Fruit fly (Drosophila melanogaster): ENCODE results near the gene CG10973.

Gene CG10973

dm6 chr3L:12741608-12742007 is 13.0 kb downstream of the CG10973 start, which contains the start of gene CG32112 (continued):
- TF ChIP-seq corto (GFP tag; optimal IDR thresholded peaks at IDR 0.05) (no peak), CG7357 (GFP tag; IDR thresholded peaks at IDR 0.05) (no peak), Atf6 (GFP tag; IDR thresholded peaks at IDR 0.05) (no peak), Opbp (GFP tag; IDR thresholded peaks at IDR 0.05; ENCODE audit: partially characterized antibody) (peak; percentile 58; the same call in 1 of the 3 replicates), rib (GFP tag; IDR thresholded peaks at IDR 0.05) (no peak), CG18476 (GFP tag; optimal IDR thresholded peaks at IDR 0.05) (no peak), Xrp1 (GFP tag; IDR thresholded peaks at IDR 0.05) (peak; percentile 11; the same call in 1 of the 2 replicates), slbo (GFP tag; IDR thresholded peaks at IDR 0.05) (no peak), sqz (GFP tag; optimal IDR thresholded peaks at IDR 0.05) (no peak), CG18764 (GFP tag; optimal IDR thresholded peaks at IDR 0.05) (peak; percentile 36), nau (GFP tag; optimal IDR thresholded peaks at IDR 0.05) (no peak), gt (GFP tag; IDR thresholded peaks at IDR 0.05) (no peak), wdn (GFP tag; IDR thresholded peaks at IDR 0.05) (no peak), Scr (GFP tag; IDR thresholded peaks at IDR 0.05; ENCODE audit: partially characterized antibody) (peak; percentile 82), ab (GFP tag; optimal IDR thresholded peaks at IDR 0.05) (no peak), nerfin-1 (tag; optimal IDR thresholded peaks at IDR 0.05) (no peak), so (GFP tag; IDR thresholded peaks at IDR 0.05) (no peak), Drgx (GFP tag; IDR thresholded peaks at IDR 0.05) (no peak), ATbp (GFP tag; optimal IDR thresholded peaks at IDR 0.05) (no peak), Hr3 (GFP tag; optimal IDR thresholded peaks at IDR 0.05) (no peak), fd64A (GFP tag; optimal IDR thresholded peaks at IDR 0.05) (no peak), CG15514 (GFP tag; optimal IDR thresholded peaks at IDR 0.05) (no peak), CG8359 (GFP tag; optimal IDR thresholded peaks at IDR 0.05; ENCODE audit: borderline replicate concordance) (no peak), Eip74EF (GFP tag; optimal IDR thresholded peaks at IDR 0.05) (no peak), CG5245 (GFP tag; optimal IDR thresholded peaks at IDR 0.05) (no peak), Lhr (GFP tag; optimal IDR thresholded peaks at IDR 0.05) (no peak), en (GFP tag; optimal IDR thresholded peaks at IDR 0.05) (no peak), Dip2 (GFP tag; IDR thresholded peaks at IDR 0.05) (no peak), bab2 (GFP tag; optimal IDR thresholded peaks at IDR 0.05) (no peak), Sry-δ (GFP tag; optimal IDR thresholded peaks at IDR 0.05) (peak; percentile 89), CG9609 (GFP tag; optimal IDR thresholded peaks at IDR 0.05) (no peak), CG17568 (GFP tag; optimal IDR thresholded peaks at IDR 0.05) (no peak), Antp (GFP tag; optimal IDR thresholded peaks at IDR 0.05) (no peak), grau (tag; optimal IDR thresholded peaks at IDR 0.05) (no peak), ttk (GFP tag; IDR thresholded peaks at IDR 0.05) (no peak), CG18619 (GFP tag; optimal IDR thresholded peaks at IDR 0.05) (no peak), CG1233 (GFP tag; optimal IDR thresholded peaks at IDR 0.05) (no peak), CG3163 (GFP tag; optimal IDR thresholded peaks at IDR 0.05) (no peak), CG33557 (GFP tag; optimal IDR thresholded peaks at IDR 0.05) (no peak), Dbx (GFP tag; IDR thresholded peaks at IDR 0.05) (0 out of 3 replicates have a peak, but pooled peaks have one; percentile 7), CG32772 (GFP tag; IDR thresholded peaks at IDR 0.05) (no peak), ara (GFP tag; IDR thresholded peaks at IDR 0.05) (no peak), CG2202 (tag; optimal IDR thresholded peaks at IDR 0.05) (no peak), Stat92E (GFP tag; optimal IDR thresholded peaks at IDR 0.05) (no peak), Fer3 (tag; optimal IDR thresholded peaks at IDR 0.05) (no peak), HmgZ (tag; optimal IDR thresholded peaks at IDR 0.05) (no peak), CG8944 (GFP tag; optimal IDR thresholded peaks at IDR 0.05) (no peak), sc (optimal IDR thresholded peaks at IDR 0.05) (no peak), sc (GFP tag; optimal IDR thresholded peaks at IDR 0.05) (no peak), C15 (GFP tag; IDR thresholded peaks at IDR 0.05) (no peak), Hr78 (GFP tag; optimal IDR thresholded peaks at IDR 0.05) (no peak), Sin3A (optimal IDR thresholded peaks at IDR 0.05) (no peak)

Data from whole organism, embryonic.